Worm (Caenorhabditis elegans) whole organism, young adult: ENCODE data around the gene D2024.4.

Experiments
- B0019.2 ChIP-seq: fragments of 200-800 bp; sonication (Bioruptor generic); conservative IDR thresholded peaks from 2 replicates; pipeline ENCODE4 v1.3.6; 2022; ENCODE audit warnings: missing genetic modification reagents, missing genetic modification characterization, missing compliant biosample characterization
- B0336.3 ChIP-seq: fragments of 200-800 bp; sonication (Bioruptor generic); IDR thresholded peaks from 2 replicates; pipeline ENCODE4 v1.3.6; 2022; ENCODE audit warnings: missing genetic modification characterization, missing compliant biosample characterization
- F22D6.2 ChIP-seq: sonication (generic microtip); optimal IDR thresholded peaks from 2 replicates; lab custom pipeline; 2016; ENCODE audit warnings: mild to moderate bottlenecking, missing genetic modification characterization, missing compliant biosample characterization
- F23B12.7 ChIP-seq: sonication (generic microtip); optimal IDR thresholded peaks from 2 replicates; lab custom pipeline; 2017; ENCODE audit warnings: missing genetic modification characterization, mild to moderate bottlenecking, missing compliant biosample characterization, antibody characterized with exemption, moderate library complexity; ENCODE audit not compliant: insufficient read depth
- F33H1.4 ChIP-seq: fragments of 200-800 bp; sonication (Bioruptor generic); IDR thresholded peaks from 2 replicates; pipeline ENCODE4 v1.3.6; 2022; ENCODE audit warnings: missing genetic modification reagents, missing genetic modification characterization, missing compliant biosample characterization
- F37B4.10 ChIP-seq: fragments of 200-800 bp; sonication (Bioruptor generic); IDR thresholded peaks from 2 replicates; pipeline ENCODE4 v1.3.6; 2022; ENCODE audit warnings: missing genetic modification characterization, missing compliant biosample characterization
- F49E8.2 ChIP-seq: sonication (generic microtip); optimal IDR thresholded peaks from 3 replicates; lab custom pipeline; 2017; ENCODE audit warnings: missing genetic modification characterization, mild to moderate bottlenecking, missing compliant biosample characterization, antibody characterized with exemption, moderate library complexity; ENCODE audit not compliant: insufficient read depth
- F57A8.1 ChIP-seq: fragments of 200-800 bp; sonication (Bioruptor generic); optimal IDR thresholded peaks from 2 replicates; lab custom pipeline; 2018; ENCODE audit warnings: mild to moderate bottlenecking, missing genetic modification characterization, moderate library complexity, missing compliant biosample characterization
- F57C9.4 ChIP-seq: sonication (generic microtip); optimal IDR thresholded peaks from 2 replicates; lab custom pipeline; 2017; ENCODE audit warnings: mild to moderate bottlenecking, missing genetic modification characterization, missing compliant biosample characterization
- Y53F4B.3 ChIP-seq: fragments of 200-800 bp; sonication (Bioruptor generic); IDR thresholded peaks from 2 replicates; pipeline ENCODE4 v1.3.6; 2022; ENCODE audit warnings: missing genetic modification reagents, missing genetic modification characterization, missing compliant biosample characterization
- Y95B8A.8 ChIP-seq: fragments of 200-800 bp; sonication (Bioruptor generic); IDR thresholded peaks from 2 replicates; pipeline ENCODE4 v1.3.6; 2022; ENCODE audit warnings: missing genetic modification reagents, missing genetic modification characterization, missing compliant biosample characterization
- akir-1 ChIP-seq: fragments of 200-800 bp; sonication (Bioruptor generic); optimal IDR thresholded peaks from 2 replicates; lab custom pipeline; 2018; ENCODE audit warnings: mild to moderate bottlenecking, missing genetic modification characterization, moderate library complexity, missing compliant biosample characterization
- atf-7 ChIP-seq: sonication (generic microtip); optimal IDR thresholded peaks from 2 replicates; lab custom pipeline; 2017; ENCODE audit warnings: mild to moderate bottlenecking, missing genetic modification characterization, missing compliant biosample characterization
- attf-3 ChIP-seq: fragments of 200-800 bp; sonication (Bioruptor generic); conservative IDR thresholded peaks from 2 replicates; pipeline ENCODE4 v1.3.6; 2022; ENCODE audit warnings: missing genetic modification reagents, missing genetic modification characterization, missing compliant biosample characterization
- attf-6 ChIP-seq: fragments of 200-800 bp; sonication (Bioruptor generic); IDR thresholded peaks from 2 replicates; pipeline ENCODE4 v1.3.6; 2022; ENCODE audit warnings: missing genetic modification reagents, missing genetic modification characterization, missing compliant biosample characterization
- ceh-40 ChIP-seq: fragments of 200-800 bp; sonication (Bioruptor generic); IDR thresholded peaks from 2 replicates; pipeline ENCODE4 v1.3.6; 2022; ENCODE audit warnings: missing genetic modification characterization, missing compliant biosample characterization
- ceh-79 ChIP-seq: sonication (generic microtip); optimal IDR thresholded peaks from 2 replicates; lab custom pipeline; 2017; ENCODE audit warnings: mild to moderate bottlenecking, missing genetic modification characterization, missing compliant biosample characterization
- chd-7 ChIP-seq: sonication (generic microtip); optimal IDR thresholded peaks from 2 replicates; lab custom pipeline; 2016; ENCODE audit warnings: mild to moderate bottlenecking, missing genetic modification characterization, moderate library complexity, missing compliant biosample characterization
- efl-1 ChIP-seq: fragments of 150-350 bp; optimal IDR thresholded peaks from 2 replicates; lab custom pipeline; 2014; ENCODE audit warnings: missing biosample characterization, missing genetic modification reagents, missing genetic modification characterization
- egl-18 ChIP-seq: fragments of 200-800 bp; sonication (Bioruptor generic); IDR thresholded peaks from 2 replicates; pipeline ENCODE4 v1.3.6; 2022; ENCODE audit warnings: missing genetic modification reagents, missing genetic modification characterization, missing compliant biosample characterization
- egl-44 ChIP-seq: fragments of 200-800 bp; sonication (Bioruptor generic); IDR thresholded peaks from 2 replicates; pipeline ENCODE4 v1.3.6; 2022; ENCODE audit warnings: missing genetic modification reagents, missing genetic modification characterization, missing compliant biosample characterization
- him-1 ChIP-seq: sonication (generic microtip); optimal IDR thresholded peaks from 2 replicates; lab custom pipeline; 2016; ENCODE audit warnings: missing genotype, missing genetic modification reagents, missing genetic modification characterization, missing compliant biosample characterization
- hmg-1.2 ChIP-seq: fragments of 200-800 bp; sonication (Bioruptor generic); IDR thresholded peaks from 2 replicates; pipeline ENCODE4 v1.3.6; 2022; ENCODE audit warnings: missing genetic modification reagents, missing genetic modification characterization, missing compliant biosample characterization
- lin-26 ChIP-seq: fragments of 200-800 bp; sonication (Bioruptor generic); IDR thresholded peaks from 2 replicates; pipeline ENCODE4 v1.3.6; 2022; ENCODE audit warnings: missing genetic modification reagents, missing genetic modification characterization, missing compliant biosample characterization
- lsl-1 ChIP-seq: fragments of 200-800 bp; sonication (Bioruptor generic); optimal IDR thresholded peaks from 2 replicates; lab custom pipeline; 2018; ENCODE audit warnings: mild to moderate bottlenecking, missing genetic modification characterization, moderate library complexity, missing compliant biosample characterization
- mes-4 ChIP-seq: sonication (generic microtip); optimal IDR thresholded peaks from 2 replicates; lab custom pipeline; 2016; ENCODE audit warnings: missing genotype, missing genetic modification characterization, missing compliant biosample characterization
- mxl-1 ChIP-seq: sonication (generic microtip); optimal IDR thresholded peaks from 2 replicates; lab custom pipeline; 2016; ENCODE audit warnings: missing genetic modification characterization, missing compliant biosample characterization
- nhr-80 ChIP-seq: sonication (generic microtip); optimal IDR thresholded peaks from 2 replicates; lab custom pipeline; 2016; ENCODE audit warnings: missing genetic modification characterization, missing compliant biosample characterization
- snpc-3.4 ChIP-seq: sonication (generic microtip); optimal IDR thresholded peaks from 2 replicates; lab custom pipeline; 2017; ENCODE audit warnings: missing genetic modification characterization, mild to moderate bottlenecking, missing compliant biosample characterization, antibody characterized with exemption, moderate library complexity, missing genotype, missing genetic modification reagents
- sptf-2 ChIP-seq: fragments of 200-800 bp; sonication (Bioruptor generic); optimal IDR thresholded peaks from 2 replicates; lab custom pipeline; 2018; ENCODE audit warnings: mild to moderate bottlenecking, missing genetic modification characterization, missing compliant biosample characterization
- xnd-1 ChIP-seq: sonication (generic microtip); optimal IDR thresholded peaks from 2 replicates; lab custom pipeline; 2016; ENCODE audit warnings: missing genotype, missing genetic modification reagents, missing genetic modification characterization, missing compliant biosample characterization

Gene D2024.4

ce11 chrIV:7195734-7196133, 35.3 kb upstream of the D2024.4 start, which contains the start of gene best-16:
best-16 (minus strand) TSS chrIV:7195834.
- TF ChIP-seq attf-6 (GFP tag; lab: Robert Waterston, UW), result no peak
- TF ChIP-seq F33H1.4 (GFP tag; lab: Robert Waterston, UW), result no peak
- no peak for TF ChIP-seq sptf-2 (GFP tag; lab: Kevin White, UChicago)
- no peak for TF ChIP-seq F22D6.2 (tag; lab: Kevin White, UChicago)
- no peak for TF ChIP-seq F57C9.4 (tag; lab: Kevin White, UChicago)
- TF ChIP-seq F23B12.7 (tag; lab: Kevin White, UChicago), result no peak
- TF ChIP-seq ceh-40 (GFP tag; lab: Robert Waterston, UW), result no peak
- no peak for TF ChIP-seq lin-26 (GFP tag; lab: Robert Waterston, UW)
- TF ChIP-seq mxl-1 (tag; lab: Kevin White, UChicago), result no peak
- no peak for TF ChIP-seq mes-4 (tag; lab: Kevin White, UChicago)

ce11 chrIV:7196853-7197252, 34.2 kb upstream of the D2024.4 start, which contains the start of gene unc-8:
unc-8 (plus strand) TSS chrIV:7197153.
- TF ChIP-seq B0019.2 (GFP tag; lab: Robert Waterston, UW) (no peak), lsl-1 (GFP tag; lab: Kevin White, UChicago) (no peak), F37B4.10 (GFP tag; lab: Robert Waterston, UW) (no peak), egl-44 (GFP tag; lab: Robert Waterston, UW) (no peak), F49E8.2 (tag; lab: Kevin White, UChicago) (no peak), egl-18 (no peak), F33H1.4 (GFP tag; lab: Robert Waterston, UW) (no peak)

ce11 chrIV:7203696-7204095, 27.3 kb upstream of the D2024.4 start, which contains the start of gene R13A1.3:
R13A1.3 (plus strand) TSS chrIV:7203996.
- TF ChIP-seq nhr-80 (tag; lab: Kevin White, UChicago) (no peak), akir-1 (GFP tag; lab: Kevin White, UChicago) (no peak), snpc-3.4 (tag; lab: Kevin White, UChicago) (no peak)
- TF ChIP-seq, all 124 proteins: peak for 0

ce11 chrIV:7205969-7206368, 25.1 kb upstream of the D2024.4 start, which contains the start of gene kcc-1:
kcc-1 (plus strand) TSS chrIV:7206269.
- TF ChIP-seq hmg-1.2 (GFP tag; lab: Robert Waterston, UW), result no peak
- no peak for TF ChIP-seq atf-7 (tag; lab: Kevin White, UChicago)
- no peak for TF ChIP-seq him-1 (tag; lab: Kevin White, UChicago)

DNA sequence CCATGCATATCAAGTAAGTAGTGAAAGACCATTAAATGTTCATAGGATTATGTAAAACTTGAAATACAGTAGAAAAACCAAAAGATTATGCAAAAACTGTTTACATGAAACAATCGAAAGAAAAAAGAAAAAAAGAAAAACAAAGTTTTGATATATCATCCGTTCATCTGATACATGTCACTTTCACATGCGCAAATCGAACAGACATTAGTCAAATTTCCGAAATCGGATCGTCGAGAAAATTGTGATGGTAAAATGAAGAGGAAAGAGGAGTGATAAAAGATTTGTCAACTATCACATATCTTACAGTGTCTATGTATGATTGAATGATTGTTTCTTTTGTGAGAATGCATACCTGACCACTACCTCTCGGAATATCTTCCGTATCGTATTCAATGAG, 22.1 kb upstream of the D2024.4 start:
- TF ChIP-seq Y53F4B.3 (GFP tag; lab: Robert Waterston, UW) (no peak), sptf-2 (GFP tag; lab: Kevin White, UChicago) (no peak), chd-7 (tag; lab: Kevin White, UChicago) (no peak), B0336.3 (GFP tag; lab: Robert Waterston, UW) (no peak), B0019.2 (GFP tag; lab: Robert Waterston, UW) (no peak), F57A8.1 (GFP tag; lab: Kevin White, UChicago) (no peak), mes-4 (tag; lab: Kevin White, UChicago) (no peak), xnd-1 (tag; lab: Kevin White, UChicago) (no peak), attf-3 (GFP tag; lab: Robert Waterston, UW) (no peak), efl-1 (no peak), Y95B8A.8 (GFP tag; lab: Robert Waterston, UW) (no peak), ceh-79 (tag; lab: Kevin White, UChicago) (no peak)
